Worm (Caenorhabditis elegans) whole organism, L4/young adult: ENCODE measurements around the gene H05C05.1.

Experiments used
- W03F9.2 ChIP-seq: fragments of 150-350 bp; optimal IDR thresholded peaks from 2 replicates; lab custom pipeline; 2014; ENCODE audit warnings: missing biosample characterization, missing genetic modification characterization
- dao-5 ChIP-seq: sonication (generic microtip); optimal IDR thresholded peaks from 2 replicates; lab custom pipeline; 2016; ENCODE audit warnings: missing genotype, missing genetic modification characterization, moderate library complexity, missing compliant biosample characterization
- him-1 ChIP-seq: sonication (generic microtip); optimal IDR thresholded peaks from 2 replicates; lab custom pipeline; 2016; ENCODE audit warnings: missing genotype, missing genetic modification reagents, missing genetic modification characterization, missing compliant biosample characterization

- TF ChIP-seq him-1 (tag; lab: Kevin White, UChicago) (no peak), dao-5 (no peak), W03F9.2 (tag; lab: Kevin White, UChicago) (no peak)
Measured at ce11 chrIII:2946626-2947168, at the start of gene H05C05.1.
